Worm (Caenorhabditis elegans) whole organism, late embryonic: ENCODE data around the gene F01D5.6.
A peak's percentile ranks its signal among the peaks of the same experiment; 100 is the strongest.

Experiments
- K02D7.2 ChIP-seq: sonication (generic microtip); optimal IDR thresholded peaks from 2 replicates; lab custom pipeline; 2017; ENCODE audit warnings: mild to moderate bottlenecking, missing genetic modification characterization, missing compliant biosample characterization
- K09A11.1 ChIP-seq: sonication (generic microtip); optimal IDR thresholded peaks from 2 replicates; lab custom pipeline; 2017; ENCODE audit warnings: antibody characterized with exemption, mild to moderate bottlenecking, missing genetic modification characterization, missing compliant biosample characterization; ENCODE audit not compliant: insufficient read depth
- ahr-1 ChIP-seq: sonication (generic microtip); optimal IDR thresholded peaks from 2 replicates; lab custom pipeline; 2016; ENCODE audit warnings: missing genetic modification characterization, missing compliant biosample characterization
- ama-1 ChIP-seq: fragments of 150-350 bp; optimal IDR thresholded peaks from 2 replicates; lab custom pipeline; 2014
- ceh-14 ChIP-seq: sonication (generic microtip); optimal IDR thresholded peaks from 2 replicates; lab custom pipeline; 2016; ENCODE audit warnings: missing genotype, missing genetic modification characterization, missing compliant biosample characterization
- ceh-19 ChIP-seq: fragments of 200-800 bp; sonication (Bioruptor generic); optimal IDR thresholded peaks from 2 replicates; lab custom pipeline; 2018; ENCODE audit warnings: mild to moderate bottlenecking, missing genetic modification characterization, missing compliant biosample characterization
- ceh-2 ChIP-seq: sonication (generic microtip); optimal IDR thresholded peaks from 2 replicates; lab custom pipeline; 2016; ENCODE audit warnings: missing genotype, missing genetic modification characterization, missing compliant biosample characterization
- ceh-30 ChIP-seq: fragments of 150-350 bp; optimal IDR thresholded peaks from 2 replicates; lab custom pipeline; 2014; ENCODE audit warnings: missing biosample characterization, missing genetic modification characterization
- ceh-31 ChIP-seq: sonication (generic microtip); optimal IDR thresholded peaks from 2 replicates; lab custom pipeline; 2016; ENCODE audit warnings: missing genetic modification characterization, missing compliant biosample characterization
- ceh-6 ChIP-seq: fragments of 200-800 bp; sonication (Bioruptor generic); optimal IDR thresholded peaks from 2 replicates; lab custom pipeline; 2018; ENCODE audit warnings: mild to moderate bottlenecking, missing genetic modification characterization, missing compliant biosample characterization
- che-1 ChIP-seq: sonication (generic microtip); optimal IDR thresholded peaks from 2 replicates; lab custom pipeline; 2016; ENCODE audit warnings: mild to moderate bottlenecking, missing genetic modification characterization, missing compliant biosample characterization
- dmd-4 ChIP-seq: sonication (generic microtip); optimal IDR thresholded peaks from 2 replicates; lab custom pipeline; 2016; ENCODE audit warnings: borderline replicate concordance, missing genetic modification characterization, missing compliant biosample characterization
- elt-4 ChIP-seq: sonication (generic microtip); optimal IDR thresholded peaks from 2 replicates; lab custom pipeline; 2016; ENCODE audit warnings: missing genetic modification characterization, missing compliant biosample characterization
- fax-1 ChIP-seq: sonication (generic microtip); optimal IDR thresholded peaks from 2 replicates; lab custom pipeline; 2016; ENCODE audit warnings: missing genotype, missing genetic modification characterization, missing compliant biosample characterization
- fkh-10 ChIP-seq: fragments of 150-350 bp; optimal IDR thresholded peaks from 2 replicates; lab custom pipeline; 2014; ENCODE audit warnings: missing biosample characterization, missing genetic modification reagents, missing genetic modification characterization
- fkh-6 ChIP-seq: sonication (generic microtip); optimal IDR thresholded peaks from 2 replicates; lab custom pipeline; 2016; ENCODE audit warnings: missing genetic modification characterization, missing compliant biosample characterization
- hlh-13 ChIP-seq: fragments of 200-800 bp; sonication (Bioruptor generic); optimal IDR thresholded peaks from 2 replicates; lab custom pipeline; 2018; ENCODE audit warnings: mild to moderate bottlenecking, missing genetic modification characterization, missing compliant biosample characterization
- hlh-15 ChIP-seq: sonication (generic microtip); optimal IDR thresholded peaks from 2 replicates; lab custom pipeline; 2016; ENCODE audit warnings: missing genetic modification characterization, missing compliant biosample characterization
- hlh-30 ChIP-seq: sonication (generic microtip); optimal IDR thresholded peaks from 2 replicates; lab custom pipeline; 2017; ENCODE audit warnings: antibody characterized with exemption, missing genetic modification characterization, missing compliant biosample characterization; ENCODE audit not compliant: insufficient read depth
- lim-6 ChIP-seq: sonication (generic microtip); optimal IDR thresholded peaks from 2 replicates; lab custom pipeline; 2016; ENCODE audit warnings: missing genetic modification characterization, missing compliant biosample characterization
- madf-2 ChIP-seq: sonication (generic microtip); optimal IDR thresholded peaks from 2 replicates; lab custom pipeline; 2017; ENCODE audit warnings: missing genetic modification characterization, missing compliant biosample characterization
- mec-3 ChIP-seq: sonication (generic microtip); optimal IDR thresholded peaks from 2 replicates; lab custom pipeline; 2016; ENCODE audit warnings: borderline replicate concordance, missing genetic modification characterization, missing compliant biosample characterization
- nfya-1 ChIP-seq: sonication (generic microtip); optimal IDR thresholded peaks from 2 replicates; lab custom pipeline; 2017; ENCODE audit warnings: missing genetic modification characterization, mild to moderate bottlenecking, missing compliant biosample characterization, antibody characterized with exemption, moderate library complexity
- nhr-232 ChIP-seq: sonication (generic microtip); optimal IDR thresholded peaks from 2 replicates; lab custom pipeline; 2016; ENCODE audit warnings: missing genetic modification characterization, missing compliant biosample characterization
- odd-2 ChIP-seq: sonication (generic microtip); optimal IDR thresholded peaks from 2 replicates; lab custom pipeline; 2017; ENCODE audit warnings: antibody characterized with exemption, mild to moderate bottlenecking, missing genetic modification characterization, missing compliant biosample characterization
- pat-9 ChIP-seq: fragments of 200-800 bp; sonication (Bioruptor generic); optimal IDR thresholded peaks from 2 replicates; lab custom pipeline; 2018; ENCODE audit warnings: mild to moderate bottlenecking, missing genetic modification characterization, moderate library complexity, missing compliant biosample characterization
- pqm-1 ChIP-seq: sonication (generic microtip); optimal IDR thresholded peaks from 2 replicates; lab custom pipeline; 2016; ENCODE audit warnings: missing genetic modification characterization, missing compliant biosample characterization
- pros-1 ChIP-seq: fragments of 150-350 bp; optimal IDR thresholded peaks from 2 replicates; lab custom pipeline; 2014; ENCODE audit warnings: missing biosample characterization, missing genetic modification reagents, missing genetic modification characterization
- rnt-1 ChIP-seq: sonication (generic microtip); optimal IDR thresholded peaks from 2 replicates; lab custom pipeline; 2016; ENCODE audit warnings: missing genetic modification characterization, missing compliant biosample characterization
- tbx-2 ChIP-seq: sonication (generic microtip); optimal IDR thresholded peaks from 2 replicates; lab custom pipeline; 2016; ENCODE audit warnings: missing genetic modification characterization, missing compliant biosample characterization
- tbx-7 ChIP-seq: sonication (generic microtip); optimal IDR thresholded peaks from 2 replicates; lab custom pipeline; 2016; ENCODE audit warnings: missing genotype, missing genetic modification characterization, missing compliant biosample characterization
- ttx-3 ChIP-seq: sonication (generic microtip); optimal IDR thresholded peaks from 2 replicates; lab custom pipeline; 2016; ENCODE audit warnings: missing genetic modification reagents, missing genetic modification characterization, missing compliant biosample characterization
- unc-3 ChIP-seq, 2 experiments: fragments of 200-800 bp in 1 of 2; sonication (Bioruptor generic) in 1 of 2; sonication (generic microtip) in 1 of 2; conservative IDR thresholded peaks in 1 of 2; optimal IDR thresholded peaks in 1 of 2; 2 replicates each; pipeline versions ENCODE4 v1.3.6 to Lab custom; 2016 to 2022; ENCODE audit warnings: missing compliant biosample characterization in 2 of 2, missing genetic modification characterization in 2 of 2, missing genetic modification reagents in 1 of 2
- unc-55 ChIP-seq: sonication (generic microtip); optimal IDR thresholded peaks from 2 replicates; lab custom pipeline; 2017; ENCODE audit warnings: missing biosample characterization, missing genetic modification reagents, missing genetic modification characterization

The F01D5.6 gene

DNA sequence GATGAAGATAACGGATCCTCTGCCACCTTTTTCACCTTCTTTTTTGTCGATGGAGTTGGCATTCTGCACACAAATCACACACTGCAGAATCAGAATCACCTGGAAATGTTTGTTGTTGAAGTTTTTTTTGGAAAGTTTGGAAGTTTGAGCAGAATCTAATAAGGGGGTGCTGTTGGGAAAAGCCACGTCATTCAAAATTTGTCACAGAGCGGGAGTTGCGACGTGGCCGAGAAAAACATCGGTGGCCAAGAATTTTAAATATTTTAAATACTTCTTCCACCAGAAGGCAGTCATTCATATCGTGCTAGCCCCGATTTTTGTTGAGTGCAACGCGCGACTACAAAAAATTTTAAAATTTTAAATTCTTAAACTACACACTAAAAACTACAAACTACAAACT, 44.0 kb upstream of the F01D5.6 start, which contains the start of gene rpi-1:
Gene rpi-1 (minus strand): TSS at position 101 of the 400 bp plus-strand sequence.
- TF ChIP-seq ceh-31: no peak
- TF ChIP-seq lim-6 (tag; lab: Kevin White, UChicago): no peak
- TF ChIP-seq hlh-15: no peak
- TF ChIP-seq hlh-30 (tag; lab: Kevin White, UChicago): no peak
- TF ChIP-seq ttx-3 (tag; lab: Kevin White, UChicago): no peak
- TF ChIP-seq odd-2 (tag; lab: Kevin White, UChicago): no peak
- no peak for TF ChIP-seq madf-2 (tag; lab: Kevin White, UChicago)
- no peak for TF ChIP-seq unc-3 (GFP tag; conservative IDR thresholded peaks at IDR 0.05; lab: Robert Waterston, UW)
- no peak for TF ChIP-seq unc-3 (tag; optimal IDR thresholded peaks at IDR 0.05; lab: Kevin White, UChicago)
- no peak for TF ChIP-seq tbx-7 (tag; lab: Kevin White, UChicago)
- no peak for TF ChIP-seq rnt-1 (tag; lab: Kevin White, UChicago)
- no peak for TF ChIP-seq dmd-4
- no peak for TF ChIP-seq fax-1 (tag; lab: Kevin White, UChicago)
- TF ChIP-seq, all 69 proteins: peak for 0

ce11 chrII:13964325-13964724, 42.0 kb upstream of the F01D5.6 start:
- peak; percentile 17 for TF ChIP-seq ceh-14
- no peak for TF ChIP-seq fkh-10

DNA sequence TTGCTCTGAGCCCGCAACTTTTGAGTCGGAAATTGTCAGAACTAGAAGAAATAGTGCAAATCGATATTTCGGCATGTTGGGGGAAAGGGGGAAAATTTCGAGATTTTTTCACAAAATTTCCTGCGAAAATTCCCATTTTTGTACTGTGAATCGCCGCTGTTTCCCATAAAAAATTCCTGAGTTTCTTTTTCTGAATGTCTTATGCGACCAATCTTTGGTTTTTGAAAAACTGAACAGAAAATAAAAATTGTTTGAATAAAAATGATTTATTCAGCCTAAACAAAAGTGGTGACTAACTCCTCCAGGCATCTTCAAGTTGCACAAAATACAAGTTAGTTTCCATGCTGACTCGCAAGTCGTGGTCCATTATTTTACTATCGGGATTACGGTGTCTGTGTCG, 40.1 kb upstream of the F01D5.6 start, which contains the start of gene W07G1.7:
Gene W07G1.7 (minus strand): TSS at position 101 of the 400 bp plus-strand sequence.
- TF ChIP-seq unc-3 (GFP tag; conservative IDR thresholded peaks at IDR 0.05; lab: Robert Waterston, UW): no peak
- TF ChIP-seq unc-3 (tag; optimal IDR thresholded peaks at IDR 0.05; lab: Kevin White, UChicago): no peak
- no peak for TF ChIP-seq ceh-30
- TF ChIP-seq dmd-4: no peak
- TF ChIP-seq, all 69 proteins: peak for 0

DNA sequence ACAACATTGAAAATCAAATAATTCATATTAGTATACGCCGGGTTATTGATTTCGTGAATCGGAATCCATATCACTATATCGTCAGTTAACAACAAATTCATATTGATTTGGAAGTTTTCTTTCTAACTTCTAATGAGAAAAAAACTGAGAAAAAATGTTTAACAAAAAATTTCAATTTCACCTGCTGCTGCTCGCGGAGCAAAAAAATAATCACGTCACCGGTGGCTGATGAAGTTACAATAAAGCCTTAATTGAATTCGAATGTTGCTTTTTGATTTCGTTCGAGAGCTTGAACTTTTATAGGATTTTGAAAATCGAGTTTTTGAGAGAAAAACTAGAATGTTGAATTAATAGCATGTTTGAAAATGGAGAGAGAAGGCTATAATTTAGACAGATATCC, 37.3 kb upstream of the F01D5.6 start, which contains the start of gene sre-43:
Gene sre-43 (minus strand): TSS at position 101 of the 400 bp plus-strand sequence.
- TF ChIP-seq pros-1: no peak
- TF ChIP-seq ceh-31: no peak
- TF ChIP-seq fkh-6 (tag; lab: Kevin White, UChicago): no peak
- TF ChIP-seq K09A11.1 (tag; lab: Kevin White, UChicago): no peak
- no peak for TF ChIP-seq ceh-30
- TF ChIP-seq nfya-1: no peak
- TF ChIP-seq ceh-6 (GFP tag; lab: Kevin White, UChicago): no peak
- TF ChIP-seq nhr-232 (tag; lab: Kevin White, UChicago): no peak
- no peak for TF ChIP-seq pat-9 (tag; lab: Kevin White, UChicago)
- TF ChIP-seq ttx-3 (tag; lab: Kevin White, UChicago): no peak
- no peak for TF ChIP-seq K02D7.2 (tag; lab: Kevin White, UChicago)

DNA sequence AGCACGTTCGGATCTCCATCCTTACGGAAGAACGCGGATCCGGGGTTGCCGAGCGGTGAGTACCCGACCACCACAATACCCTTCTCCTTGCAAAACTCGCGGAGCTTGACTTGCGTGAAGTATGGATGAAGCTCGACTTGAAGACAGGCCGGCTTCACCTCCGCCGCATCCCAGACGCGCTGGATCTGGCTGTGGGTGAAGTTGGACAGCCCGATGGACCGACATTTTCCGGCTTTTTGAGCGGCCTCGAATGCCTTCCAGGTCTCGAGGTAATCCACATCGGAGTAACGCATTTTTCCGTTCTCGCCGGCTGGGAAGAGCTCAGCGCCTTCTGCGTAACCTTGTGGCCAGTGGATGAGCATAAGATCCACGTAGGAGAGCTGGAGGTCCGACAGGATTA, 34.1 kb upstream of the F01D5.6 start:
- TF ChIP-seq che-1 (tag; lab: Kevin White, UChicago) (no peak), pqm-1 (tag; lab: Kevin White, UChicago) (no peak), fax-1 (tag; lab: Kevin White, UChicago) (no peak), ceh-2 (tag; lab: Kevin White, UChicago) (no peak), ama-1 (no peak), pros-1 (no peak), tbx-7 (tag; lab: Kevin White, UChicago) (no peak), ahr-1 (no peak), ceh-19 (GFP tag; lab: Kevin White, UChicago) (no peak), elt-4 (tag; lab: Kevin White, UChicago) (no peak), hlh-13 (no peak), mec-3 (tag; lab: Kevin White, UChicago) (no peak), tbx-2 (tag; lab: Kevin White, UChicago) (no peak), madf-2 (tag; lab: Kevin White, UChicago) (no peak), ttx-3 (tag; lab: Kevin White, UChicago) (no peak), unc-55 (GFP tag; lab: Kevin White, UChicago) (no peak), dmd-4 (no peak), odd-2 (tag; lab: Kevin White, UChicago) (no peak)
